Worm (Caenorhabditis elegans) whole organism, L4/young adult: ENCODE data around the gene C14E2.11.

ENCODE experiments used
- W03F9.2 ChIP-seq: fragments of 150-350 bp; optimal IDR thresholded peaks from 2 replicates; lab custom pipeline; 2014; ENCODE audit warnings: missing biosample characterization, missing genetic modification characterization
- dao-5 ChIP-seq: sonication (generic microtip); optimal IDR thresholded peaks from 2 replicates; lab custom pipeline; 2016; ENCODE audit warnings: missing genotype, missing genetic modification characterization, moderate library complexity, missing compliant biosample characterization
- him-1 ChIP-seq: sonication (generic microtip); optimal IDR thresholded peaks from 2 replicates; lab custom pipeline; 2016; ENCODE audit warnings: missing genotype, missing genetic modification reagents, missing genetic modification characterization, missing compliant biosample characterization

C14E2.11 gene

ce11 chrX:1800980-1801506 lies at the start of gene C14E2.11:
TSS of gene C14E2.11 (plus strand) at chrX:1801456.
- TF ChIP-seq him-1 (no peak), W03F9.2 (tag; lab: Kevin White, UChicago) (no peak), dao-5 (no peak)

DNA sequence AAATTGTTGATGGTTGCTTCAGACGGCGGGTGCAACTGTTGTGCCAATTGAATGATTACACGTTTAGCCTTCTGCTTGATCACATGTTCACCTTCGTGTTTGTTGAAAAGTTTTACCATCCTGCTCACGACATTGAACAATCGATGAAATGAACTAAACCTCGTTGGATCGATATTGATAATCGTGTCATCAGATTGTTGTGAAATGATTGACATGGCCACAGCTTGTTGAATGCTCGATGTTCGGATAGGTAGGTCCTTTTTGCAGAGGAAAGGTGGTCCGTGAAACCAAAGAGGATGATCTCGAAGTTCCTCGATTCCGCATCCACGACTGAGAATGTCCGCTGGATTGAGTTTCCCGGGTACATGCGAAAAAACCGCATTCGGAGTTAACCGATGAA lies 31.6 kb upstream of the C14E2.11 start:
- TF ChIP-seq W03F9.2 (tag; lab: Kevin White, UChicago) (no peak), dao-5 (no peak), him-1 (no peak)

DNA sequence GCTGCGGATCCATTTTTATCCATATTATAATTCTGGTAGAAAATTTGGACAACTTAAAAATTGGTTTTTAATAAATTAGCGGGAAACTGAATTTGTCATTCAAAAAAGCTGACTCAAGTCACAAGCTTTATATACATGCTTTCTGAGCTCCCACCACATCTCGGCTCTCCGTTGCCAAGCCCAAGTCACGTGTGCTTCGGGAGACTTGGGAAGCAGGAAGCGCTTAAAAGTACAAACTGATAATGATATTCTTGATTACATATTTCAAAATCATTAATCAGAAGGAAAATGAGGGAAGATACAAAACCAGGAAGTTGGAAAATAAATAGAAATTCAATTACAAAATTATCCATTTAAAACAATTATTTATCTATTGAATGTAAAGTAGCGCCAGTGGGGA lies 23.3 kb upstream of the C14E2.11 start, which contains the start of gene elc-2:
Gene elc-2, minus strand, starts transcription at position 101 of the 400 bp plus-strand sequence.
- no peak for TF ChIP-seq him-1
- TF ChIP-seq dao-5 = no peak
- TF ChIP-seq W03F9.2 (tag; lab: Kevin White, UChicago) = no peak

DNA sequence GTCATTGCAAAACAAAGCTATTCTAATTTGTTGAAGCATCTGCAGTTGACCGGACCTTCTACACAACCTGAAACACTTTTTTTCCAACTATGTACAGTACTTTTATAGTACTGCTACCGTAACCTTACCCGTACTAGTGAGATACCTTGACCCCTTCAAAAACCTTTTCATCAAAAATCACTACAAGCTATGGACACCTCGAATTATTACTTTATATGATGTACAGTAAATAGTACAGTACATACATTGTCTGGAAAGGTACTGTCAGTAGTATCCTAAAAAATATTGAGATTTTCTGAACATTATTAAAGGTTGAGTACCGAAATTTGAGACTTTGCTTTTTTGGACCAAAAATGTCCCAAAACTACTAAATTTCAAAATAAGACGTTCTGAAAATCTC lies 15.6 kb upstream of the C14E2.11 start:
- TF ChIP-seq dao-5 (no peak), W03F9.2 (tag; lab: Kevin White, UChicago) (no peak), him-1 (no peak)

- TF ChIP-seq dao-5 = no peak
- TF ChIP-seq W03F9.2 (tag; lab: Kevin White, UChicago) = no peak
- no peak for TF ChIP-seq him-1
These were observed 14.6 kb upstream of the C14E2.11 start, which contains the start of gene arg-1 for ce11 chrX:1786607-1787006. TSS of gene arg-1 (plus strand) at chrX:1786907.

ce11 chrX:1791095-1791494 lies 10.2 kb upstream of the C14E2.11 start:
- TF ChIP-seq dao-5 (no peak), him-1 (no peak), W03F9.2 (tag; lab: Kevin White, UChicago) (no peak)

DNA sequence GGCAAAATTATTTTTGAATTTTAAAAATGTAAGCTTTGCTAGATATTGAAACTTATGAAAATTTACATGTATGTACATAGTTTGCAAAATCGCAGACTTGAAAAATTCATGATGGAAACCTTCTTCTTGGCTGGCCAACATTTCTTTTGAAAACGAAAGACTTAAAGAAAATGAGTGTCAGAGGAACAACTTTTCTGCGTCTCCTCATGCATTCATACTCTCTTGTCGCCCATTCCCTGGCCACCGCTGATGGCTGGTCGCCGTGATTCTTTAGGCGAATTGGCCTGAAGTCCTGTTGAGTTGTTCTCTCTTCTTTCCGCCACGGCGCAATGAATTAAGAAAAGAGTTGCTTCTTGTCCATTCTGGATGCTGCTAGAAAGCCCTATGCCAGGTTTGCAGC lies 5.2 kb upstream of the C14E2.11 start:
- TF ChIP-seq W03F9.2 (tag; lab: Kevin White, UChicago) (no peak), him-1 (no peak)

DNA sequence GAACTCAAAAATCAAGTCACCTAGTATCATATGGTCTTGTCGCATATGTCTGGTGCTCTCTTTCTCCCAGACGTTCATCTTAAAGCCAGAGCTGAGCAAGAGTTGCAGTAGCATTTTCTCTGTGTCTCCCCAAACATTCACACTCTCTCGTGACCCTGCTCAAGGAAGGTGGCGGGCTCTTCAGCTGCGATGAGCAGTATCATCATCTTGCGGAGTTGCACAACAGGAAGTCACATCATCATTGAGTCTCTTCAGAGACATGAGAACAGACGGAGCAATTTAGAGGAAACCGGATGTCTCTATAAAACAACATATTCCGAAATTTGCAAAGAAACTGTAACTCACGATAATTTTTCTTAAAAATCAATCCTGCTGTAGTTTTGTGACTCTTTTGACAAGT lies 2.7 kb upstream of the C14E2.11 start:
- TF ChIP-seq him-1 (no peak), dao-5 (no peak), W03F9.2 (tag; lab: Kevin White, UChicago) (no peak)

DNA sequence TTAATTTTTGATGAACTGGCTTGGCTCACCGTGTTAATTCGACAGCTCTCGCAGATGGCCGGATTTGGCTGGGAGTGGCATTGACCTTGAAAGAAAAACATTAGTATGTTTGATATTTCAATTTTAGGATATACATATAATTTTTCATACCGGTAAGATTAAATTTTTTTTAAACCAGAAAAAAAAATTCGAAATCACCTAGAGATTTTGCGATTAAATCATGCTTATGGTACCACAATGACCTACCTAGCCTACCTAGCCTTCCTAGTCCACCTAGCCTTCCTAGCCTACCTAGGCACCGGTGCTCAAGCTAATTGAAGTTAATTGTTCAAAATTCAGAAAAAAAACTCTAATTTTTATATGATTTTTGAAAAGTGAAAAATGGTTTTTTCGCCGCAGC lies 10.2 kb downstream of the C14E2.11 start, which contains the start of gene C14E2.3:
Gene C14E2.3, minus strand, starts transcription at position 101 of the 400 bp plus-strand sequence.
- TF ChIP-seq dao-5 (no peak), him-1 (no peak), W03F9.2 (tag; lab: Kevin White, UChicago) (no peak)

ce11 chrX:1816106-1816505 lies 14.8 kb downstream of the C14E2.11 start, which contains the start of gene C14E2.7:
TSS of gene C14E2.7 (plus strand) at chrX:1816406.
- TF ChIP-seq W03F9.2 (tag; lab: Kevin White, UChicago) = no peak

ce11 chrX:1821235-1821634 lies 20.0 kb downstream of the C14E2.11 start, which contains the start of gene C14E2.4:
TSS of gene C14E2.4 (minus strand) at chrX:1821335.
- no peak for TF ChIP-seq dao-5
- TF ChIP-seq W03F9.2 (tag; lab: Kevin White, UChicago) = no peak
- TF ChIP-seq him-1 = no peak

DNA sequence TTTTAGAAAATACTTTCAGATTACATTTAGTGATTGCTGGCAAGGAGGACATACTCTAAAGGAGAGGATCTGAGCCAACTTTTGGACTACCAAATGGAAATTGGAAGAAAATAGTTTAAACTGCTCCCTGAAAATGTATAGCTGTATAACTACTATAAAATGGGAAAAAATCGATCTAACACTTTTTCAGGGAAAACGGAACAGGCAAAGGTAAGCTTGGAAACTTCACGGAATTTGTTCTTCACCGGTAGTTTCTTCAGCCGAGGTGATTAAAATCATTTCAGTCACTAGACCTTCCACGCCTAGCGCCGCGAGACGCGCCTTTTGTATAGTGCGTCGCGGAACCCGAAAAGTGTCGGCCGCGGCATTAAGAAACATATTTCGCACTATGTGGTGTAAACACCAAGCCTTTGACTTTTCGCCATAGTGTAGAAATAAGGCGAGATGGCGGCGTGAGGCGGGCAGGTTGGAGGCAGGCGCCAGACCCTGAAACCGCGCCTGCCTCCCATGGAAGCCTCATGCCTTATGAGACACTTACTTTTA lies 24.1 kb downstream of the C14E2.11 start, which contains the start of gene C14E2.5:
Gene C14E2.5, minus strand, starts transcription at position 51 of the 543 bp plus-strand sequence.
- no peak for TF ChIP-seq dao-5
- no peak for TF ChIP-seq W03F9.2 (tag; lab: Kevin White, UChicago)
- no peak for TF ChIP-seq him-1

- no peak for TF ChIP-seq him-1
- no peak for TF ChIP-seq dao-5
- no peak for TF ChIP-seq W03F9.2 (tag; lab: Kevin White, UChicago)
These were observed 24.9 kb downstream of the C14E2.11 start, which contains the start of gene C14E2.1 for ce11 chrX:1826166-1826565. TSS of gene C14E2.1 (plus strand) at chrX:1826466.

ce11 chrX:1829937-1830336 lies 28.7 kb downstream of the C14E2.11 start, which contains the start of gene C14E2.6:
TSS of gene C14E2.6 (minus strand) at chrX:1830037.
- TF ChIP-seq dao-5 (no peak), W03F9.2 (tag; lab: Kevin White, UChicago) (no peak)

ce11 chrX:1830475-1830874 lies 29.2 kb downstream of the C14E2.11 start:
- TF ChIP-seq him-1 (no peak), W03F9.2 (tag; lab: Kevin White, UChicago) (no peak), dao-5 (no peak)
